Worm (Caenorhabditis elegans) whole organism, L1 larva: Measurements from ENCODE around the gene npr-22.

ENCODE experiments used
- F16B12.6 ChIP-seq: fragments of 150-350 bp; optimal IDR thresholded peaks from 2 replicates; lab custom pipeline; 2014; ENCODE audit warnings: missing biosample characterization, missing genetic modification characterization
- ama-1 ChIP-seq: fragments of 150-350 bp; optimal IDR thresholded peaks from 2 replicates; lab custom pipeline; 2014
- ceh-63 ChIP-seq: fragments of 200-800 bp; sonication (Bioruptor generic); optimal IDR thresholded peaks from 2 replicates; lab custom pipeline; 2018; ENCODE audit warnings: mild to moderate bottlenecking, missing genetic modification characterization, missing compliant biosample characterization
- dsc-1 ChIP-seq: sonication (generic microtip); optimal IDR thresholded peaks from 2 replicates; lab custom pipeline; 2016; ENCODE audit warnings: mild to moderate bottlenecking, missing genetic modification characterization, missing compliant biosample characterization
- efl-1 ChIP-seq, 4 experiments: fragments of 150-350 bp; optimal IDR thresholded peaks in 3 of 4; peaks in 1 of 4; 1 replicate in 1 of 4; 2 replicates in 3 of 4; lab custom pipeline; 2014; ENCODE audit warnings: missing biosample characterization in 2 of 4, missing genetic modification characterization in 2 of 4, missing genetic modification reagents in 2 of 4
- efl-3 ChIP-seq: fragments of 200-800 bp; sonication (Bioruptor generic); optimal IDR thresholded peaks from 2 replicates; lab custom pipeline; 2018; ENCODE audit warnings: mild to moderate bottlenecking, missing genetic modification characterization, missing compliant biosample characterization
- egl-13 ChIP-seq: sonication (generic microtip); optimal IDR thresholded peaks from 2 replicates; lab custom pipeline; 2016; ENCODE audit warnings: missing genotype, missing genetic modification reagents, missing genetic modification characterization, missing compliant biosample characterization
- ets-5 ChIP-seq: fragments of 200-800 bp; sonication (Bioruptor generic); IDR thresholded peaks from 2 replicates; pipeline ENCODE4 v1.3.6; 2022; ENCODE audit warnings: missing genetic modification characterization, missing compliant biosample characterization
- fkh-10 ChIP-seq: sonication (generic microtip); optimal IDR thresholded peaks from 2 replicates; lab custom pipeline; 2017; ENCODE audit warnings: missing biosample characterization, missing genetic modification reagents, missing genetic modification characterization
- hlh-17 ChIP-seq: fragments of 200-800 bp; sonication (Bioruptor generic); optimal IDR thresholded peaks from 2 replicates; lab custom pipeline; 2018; ENCODE audit warnings: missing genetic modification characterization, mild to moderate bottlenecking, missing compliant biosample characterization, moderate library complexity, borderline replicate concordance
- lin-13 ChIP-seq: fragments of 150-350 bp; optimal IDR thresholded peaks from 2 replicates; lab custom pipeline; 2014; ENCODE audit warnings: missing biosample characterization, missing genetic modification reagents, missing genetic modification characterization
- lin-14 ChIP-seq: fragments of 200-800 bp; sonication (Bioruptor generic); optimal IDR thresholded peaks from 2 replicates; lab custom pipeline; 2018; ENCODE audit warnings: mild to moderate bottlenecking, missing genetic modification characterization, moderate library complexity, missing compliant biosample characterization
- lin-15B ChIP-seq: fragments of 150-350 bp; sonication (generic microtip); optimal IDR thresholded peaks from 3 replicates; lab custom pipeline; 2014; ENCODE audit warnings: missing biosample characterization, missing genetic modification characterization
- lin-35 ChIP-seq, 2 experiments: fragments of 150-350 bp; optimal IDR thresholded peaks; 2 replicates each; lab custom pipeline; 2014; ENCODE audit warnings: missing biosample characterization in 2 of 2, missing genetic modification characterization in 2 of 2, missing genetic modification reagents in 2 of 2
- lin-39 ChIP-seq: fragments of 150-350 bp; optimal IDR thresholded peaks from 2 replicates; lab custom pipeline; 2014; ENCODE audit warnings: missing biosample characterization, missing genetic modification reagents, missing genetic modification characterization
- lir-3 ChIP-seq: sonication (generic microtip); optimal IDR thresholded peaks from 2 replicates; lab custom pipeline; 2016; ENCODE audit warnings: mild to moderate bottlenecking, missing genetic modification characterization, moderate library complexity, missing compliant biosample characterization; ENCODE audit not compliant: poor library complexity
- lsy-2 ChIP-seq, 2 experiments: fragments of 150-350 bp; optimal IDR thresholded peaks; 2 replicates each; lab custom pipeline; 2014; ENCODE audit warnings: missing biosample characterization in 2 of 2, missing genetic modification characterization in 2 of 2
- mab-9 ChIP-seq: fragments of 200-800 bp; sonication (Bioruptor generic); IDR thresholded peaks from 2 replicates; pipeline ENCODE4 v1.3.6; 2022; ENCODE audit warnings: missing genetic modification reagents, missing genetic modification characterization, missing compliant biosample characterization
- mef-2 ChIP-seq: fragments of 150-350 bp; optimal IDR thresholded peaks from 2 replicates; lab custom pipeline; 2014; ENCODE audit warnings: missing biosample characterization, missing genetic modification characterization
- mep-1 ChIP-seq: fragments of 150-350 bp; optimal IDR thresholded peaks from 2 replicates; lab custom pipeline; 2014; ENCODE audit warnings: missing biosample characterization, missing genetic modification characterization
- nhr-11 ChIP-seq: fragments of 150-350 bp; optimal IDR thresholded peaks from 2 replicates; lab custom pipeline; 2014; ENCODE audit warnings: missing biosample characterization, missing genetic modification characterization
- nhr-19 ChIP-seq: fragments of 200-800 bp; sonication (Bioruptor generic); conservative IDR thresholded peaks from 2 replicates; pipeline ENCODE4 v1.3.6; 2022; ENCODE audit warnings: missing genetic modification characterization, missing compliant biosample characterization
- nhr-20 ChIP-seq: sonication (generic microtip); optimal IDR thresholded peaks from 2 replicates; lab custom pipeline; 2016; ENCODE audit warnings: mild to moderate bottlenecking, missing genetic modification characterization, missing compliant biosample characterization
- nhr-237 ChIP-seq: fragments of 150-350 bp; optimal IDR thresholded peaks from 2 replicates; lab custom pipeline; 2014; ENCODE audit warnings: missing biosample characterization, missing genetic modification characterization
- nhr-47 ChIP-seq: sonication (generic microtip); optimal IDR thresholded peaks from 2 replicates; lab custom pipeline; 2016; ENCODE audit warnings: mild to moderate bottlenecking, missing genetic modification characterization, moderate library complexity, missing compliant biosample characterization
- nhr-71 ChIP-seq: sonication (generic microtip); optimal IDR thresholded peaks from 2 replicates; lab custom pipeline; 2016; ENCODE audit warnings: mild to moderate bottlenecking, missing genetic modification characterization, moderate library complexity, missing compliant biosample characterization
- nhr-90 ChIP-seq: sonication (generic microtip); optimal IDR thresholded peaks from 2 replicates; lab custom pipeline; 2016; ENCODE audit warnings: mild to moderate bottlenecking, missing genetic modification characterization, missing compliant biosample characterization; ENCODE audit not compliant: poor library complexity
- rnt-1 ChIP-seq: sonication (generic microtip); optimal IDR thresholded peaks from 2 replicates; lab custom pipeline; 2016; ENCODE audit warnings: mild to moderate bottlenecking, missing genetic modification characterization, moderate library complexity, missing compliant biosample characterization
- snpc-4 ChIP-seq: fragments of 150-350 bp; optimal IDR thresholded peaks from 2 replicates; lab custom pipeline; 2014; ENCODE audit warnings: missing biosample characterization, missing genetic modification characterization
- snu-23 ChIP-seq: sonication (generic microtip); optimal IDR thresholded peaks from 2 replicates; lab custom pipeline; 2016; ENCODE audit warnings: missing genetic modification characterization, missing compliant biosample characterization
- sup-37 ChIP-seq: fragments of 200-800 bp; sonication (Bioruptor generic); optimal IDR thresholded peaks from 2 replicates; lab custom pipeline; 2018; ENCODE audit warnings: mild to moderate bottlenecking, missing genetic modification characterization, missing compliant biosample characterization
- swsn-7 ChIP-seq: sonication (generic microtip); optimal IDR thresholded peaks from 2 replicates; lab custom pipeline; 2016; ENCODE audit warnings: missing genetic modification characterization, missing compliant biosample characterization
- tbx-2 ChIP-seq: sonication (generic microtip); optimal IDR thresholded peaks from 2 replicates; lab custom pipeline; 2016; ENCODE audit warnings: missing genetic modification characterization, missing compliant biosample characterization
- unc-130 ChIP-seq: fragments of 150-350 bp; optimal IDR thresholded peaks from 2 replicates; lab custom pipeline; 2017; ENCODE audit warnings: missing biosample characterization, missing genetic modification characterization, inconsistent platforms
- unc-98 ChIP-seq: fragments of 200-800 bp; sonication (Bioruptor generic); IDR thresholded peaks from 2 replicates; pipeline ENCODE4 v1.3.6; 2022; ENCODE audit warnings: missing genetic modification characterization, missing compliant biosample characterization
- vab-15 ChIP-seq: sonication (generic microtip); optimal IDR thresholded peaks from 2 replicates; lab custom pipeline; 2017; ENCODE audit warnings: missing genotype, mild to moderate bottlenecking, missing genetic modification characterization, missing compliant biosample characterization
- zag-1 ChIP-seq: fragments of 150-350 bp; optimal IDR thresholded peaks from 2 replicates; lab custom pipeline; 2014; ENCODE audit warnings: missing biosample characterization, missing genetic modification characterization
- ztf-11 ChIP-seq, 2 experiments: sonication (generic microtip); optimal IDR thresholded peaks; 2 replicates each; lab custom pipeline; 2016 to 2017; ENCODE audit warnings: missing genetic modification characterization in 2 of 2, missing biosample characterization in 1 of 2, missing compliant biosample characterization in 1 of 2

The npr-22 gene

ce11 chrIV:8602877-8603276 lies 43.6 kb downstream of the npr-22 start, which contains the start of gene Y59H11AR.10:
TSS of gene Y59H11AR.10 (plus strand) at chrIV:8603177.
- TF ChIP-seq ama-1 (lab: Kevin White, UChicago): no peak
- TF ChIP-seq unc-130 (tag; lab: Kevin White, UChicago): no peak
- TF ChIP-seq F16B12.6 (tag; lab: Kevin White, UChicago): no peak
- no peak for TF ChIP-seq nhr-237 (tag; lab: Kevin White, UChicago)
- TF ChIP-seq efl-1 (optimal IDR thresholded peaks at IDR 0.05; lab: Kevin White, UChicago): no peak
- TF ChIP-seq efl-1 (GFP tag; optimal IDR thresholded peaks at IDR 0.05 in 1 of 2; lab: Kevin White, UChicago): peak in 1 of 2 experiments; percentile 57

DNA sequence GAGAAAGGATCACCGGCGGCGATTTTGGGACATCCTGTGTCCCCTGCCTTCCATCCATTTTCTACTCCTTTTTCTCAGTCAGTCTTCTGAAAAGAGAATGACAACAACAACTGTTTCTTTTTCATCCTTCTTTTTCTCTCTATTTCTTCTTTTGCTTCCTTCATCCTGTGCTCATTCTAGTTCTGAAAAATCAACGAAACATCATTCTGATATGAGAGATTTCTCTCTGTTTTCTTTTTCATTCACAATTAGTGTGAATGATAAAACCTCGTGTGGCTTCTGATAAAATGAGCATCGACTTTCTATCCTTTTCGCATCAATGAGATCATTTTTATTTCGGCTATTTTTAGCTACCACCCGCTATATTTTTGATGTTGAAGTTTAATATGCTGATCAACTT lies 46.0 kb downstream of the npr-22 start:
- TF ChIP-seq zag-1 (tag; lab: Kevin White, UChicago): no peak
- TF ChIP-seq nhr-237 (tag; lab: Kevin White, UChicago): no peak
- peak; percentile 20 for TF ChIP-seq tbx-2 (tag; lab: Kevin White, UChicago)
- TF ChIP-seq ets-5 (GFP tag; lab: Robert Waterston, UW): no peak
- 0 out of 2 replicates have a peak, but pooled peaks have one; percentile 10 for TF ChIP-seq unc-98 (GFP tag; lab: Robert Waterston, UW)
- no peak for TF ChIP-seq lin-15B (tag; lab: Kevin White, UChicago)
- TF ChIP-seq ztf-11 (tag; optimal IDR thresholded peaks at IDR 0.05; lab: Kevin White, UChicago): no peak
- peak; percentile 80 for TF ChIP-seq mef-2 (tag; lab: Kevin White, UChicago)
- TF ChIP-seq snu-23 (GFP tag; lab: Kevin White, UChicago): peak; percentile 57
- TF ChIP-seq lir-3 (tag; lab: Kevin White, UChicago): no peak
- TF ChIP-seq lsy-2 (tag; optimal IDR thresholded peaks at IDR 0.05; lab: Kevin White, UChicago): peak; percentile 59 to 71
- TF ChIP-seq swsn-7 (tag; lab: Kevin White, UChicago): peak; percentile 4
- peak; percentile 45 for TF ChIP-seq nhr-11 (tag; lab: Kevin White, UChicago)
- TF ChIP-seq fkh-10 (GFP tag; lab: Kevin White, UChicago): no peak
- TF ChIP-seq hlh-17 (GFP tag; lab: Kevin White, UChicago): no peak
- peak; percentile 79 for TF ChIP-seq lin-14 (GFP tag; lab: Kevin White, UChicago)
- TF ChIP-seq ceh-63 (GFP tag; lab: Kevin White, UChicago): no peak
- peak; percentile 89 for TF ChIP-seq nhr-71 (tag; lab: Kevin White, UChicago)
- peak; percentile 44 for TF ChIP-seq lin-39 (tag; lab: Kevin White, UChicago)
- TF ChIP-seq nhr-20 (tag; lab: Kevin White, UChicago): peak; percentile 50
- no peak for TF ChIP-seq lin-13 (GFP tag; lab: Kevin White, UChicago)
- no peak for TF ChIP-seq unc-130 (tag; lab: Kevin White, UChicago)
- no peak for TF ChIP-seq vab-15 (tag; lab: Kevin White, UChicago)
- TF ChIP-seq nhr-47 (tag; lab: Kevin White, UChicago): peak; percentile 26
- peak; percentile 43 for TF ChIP-seq rnt-1 (tag; lab: Kevin White, UChicago)
- TF ChIP-seq egl-13 (tag; lab: Kevin White, UChicago): no peak
- no peak for TF ChIP-seq sup-37 (GFP tag; lab: Kevin White, UChicago)
- no peak for TF ChIP-seq lin-35 (GFP tag; optimal IDR thresholded peaks at IDR 0.05; lab: Kevin White, UChicago)
- TF ChIP-seq efl-3: no peak
- TF ChIP-seq nhr-19 (GFP tag; lab: Robert Waterston, UW): peak; percentile 66
- TF ChIP-seq mab-9: no peak
- TF ChIP-seq dsc-1 (tag; lab: Kevin White, UChicago): no peak
- TF ChIP-seq snpc-4 (tag; lab: Kevin White, UChicago): no peak
- TF ChIP-seq nhr-90 (tag; lab: Kevin White, UChicago): no peak
- peak in 1 of 2 experiments; percentile 20 for TF ChIP-seq efl-1 (optimal IDR thresholded peaks at IDR 0.05; lab: Kevin White, UChicago)
- no peak for TF ChIP-seq efl-1 (GFP tag; optimal IDR thresholded peaks at IDR 0.05 in 1 of 2; lab: Kevin White, UChicago)
- no peak for TF ChIP-seq mep-1 (tag; lab: Kevin White, UChicago)
